Fruit fly (Drosophila melanogaster) whole organism: ENCODE results near the gene CG18473.

ENCODE experiments used
- EcR ChIP-seq, 2 experiments: fragments of >200 bp; optimal IDR thresholded peaks; 2 replicates each; lab custom pipeline; 2017; ENCODE audit warnings: missing biosample characterization in 2 of 2, missing genetic modification characterization in 2 of 2, missing genetic modification reagents in 2 of 2
- pan ChIP-seq: fragments of >200 bp; optimal IDR thresholded peaks from 2 replicates; lab custom pipeline; 2017

- no peak for TF ChIP-seq pan
- no peak for TF ChIP-seq EcR (GFP tag; optimal IDR thresholded peaks at IDR 0.05; lab: Kevin White, UChicago)
Observed at dm6 chr3R:9343645-9344044, 19.5 kb upstream of the CG18473 start.
